Fruit fly (Drosophila melanogaster) whole organism, larva: Measurements from ENCODE around the gene CG34124.

Experiments used
- noc ChIP-seq: fragments of 200-800 bp; sonication (Bioruptor generic); optimal IDR thresholded peaks from 3 replicates; lab custom pipeline; 2019; ENCODE audit warnings: missing biosample characterization, mild to moderate bottlenecking, missing genetic modification characterization, moderate library complexity

Gene CG34124

DNA sequence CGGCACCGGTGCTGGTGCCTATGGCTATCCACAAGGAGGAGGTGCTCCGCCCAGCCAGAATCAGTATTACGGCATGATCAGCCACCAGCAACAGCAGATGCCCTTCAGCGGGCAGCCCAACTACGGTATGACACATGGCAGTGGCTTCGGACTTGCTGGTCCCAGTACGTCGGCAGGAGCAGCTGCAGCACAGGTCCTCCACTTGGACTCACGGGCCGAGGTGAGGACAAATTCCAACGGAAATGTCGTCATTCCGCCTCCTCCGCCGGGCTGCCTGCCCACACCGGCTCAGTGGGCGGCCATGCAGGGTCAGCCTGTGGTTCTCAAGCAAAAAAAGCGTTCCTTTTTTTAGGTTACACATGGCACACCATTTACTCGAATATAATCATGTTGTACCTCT is 7.7 kb downstream of the CG34124 start:
- TF ChIP-seq noc (tag; lab: Kevin White, UChicago), result no peak

DNA sequence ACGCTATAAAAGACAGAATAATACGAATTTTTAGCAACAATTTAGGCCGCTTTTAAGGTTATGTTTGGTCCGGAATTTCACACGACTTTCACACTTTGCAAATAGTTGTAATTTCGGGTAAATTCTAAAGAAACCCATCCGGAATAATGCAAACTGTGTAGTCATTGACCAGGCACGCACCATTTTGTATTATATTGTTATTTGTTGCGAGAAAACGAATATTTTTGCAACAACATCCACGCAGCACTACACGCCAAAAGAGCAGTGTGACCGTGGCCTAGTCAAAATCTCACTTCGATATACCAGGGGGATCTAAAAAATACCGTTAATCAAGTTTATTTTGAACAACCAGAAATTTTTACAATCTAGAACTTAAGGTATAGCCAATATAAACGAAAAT is 9.3 kb downstream of the CG34124 start, which contains the start of gene eIF3i:
Gene eIF3i, minus strand, starts transcription at position 265 of the 400 bp plus-strand sequence.
- TF ChIP-seq noc (tag; lab: Kevin White, UChicago), result no peak

- TF ChIP-seq noc (tag; lab: Kevin White, UChicago), result no peak
These were observed 10.6 kb downstream of the CG34124 start, which contains the start of the genes Scox and Polr1C for dm6 chr2L:4968767-4969166. TSS of gene Scox (minus strand) at chr2L:4968935. TSS of gene Polr1C (plus strand) at chr2L:4969004.

- TF ChIP-seq noc (tag; lab: Kevin White, UChicago), result no peak
These were observed 13.2 kb downstream of the CG34124 start, which contains the start of gene CG14043 for dm6 chr2L:4971329-4971798. TSS of gene CG14043 (plus strand) at chr2L:4971702.

dm6 chr2L:4973731-4974415 is 15.7 kb downstream of the CG34124 start, which contains the start of gene mRpL28:
TSS of gene mRpL28 (plus strand) at chr2L:4973976.
- no peak for TF ChIP-seq noc (tag; lab: Kevin White, UChicago)

DNA sequence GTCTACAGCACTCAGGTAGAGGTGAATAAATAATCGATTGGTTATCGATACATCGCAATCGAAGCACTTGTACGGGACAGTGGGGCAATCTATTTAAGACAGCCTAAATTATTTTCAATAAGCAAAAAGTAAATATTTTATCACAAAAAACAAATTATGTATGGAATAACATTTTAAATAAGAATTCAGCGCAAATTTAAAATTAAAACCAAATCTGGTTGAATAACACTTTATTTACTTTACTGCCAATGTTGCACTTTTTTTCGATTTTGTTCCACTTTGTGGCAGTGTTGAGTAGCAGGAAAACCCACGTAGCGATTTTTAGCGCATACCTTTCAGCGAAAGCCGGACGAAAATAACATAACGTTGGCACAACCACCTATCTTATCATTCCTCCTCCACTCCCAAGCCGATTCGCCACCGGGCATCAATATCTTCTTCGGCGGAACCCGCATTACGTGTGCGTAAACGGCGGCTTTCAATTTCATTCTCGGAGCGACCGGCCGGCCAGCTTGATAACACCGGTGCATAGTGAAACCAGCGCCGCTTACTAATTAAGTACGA is 18.9 kb downstream of the CG34124 start, which contains the start of the genes Gmd and CG3792:
Gene Gmd, minus strand, starts transcription at position 36 of the 564 bp plus-strand sequence.
Gene CG3792, plus strand, starts transcription at position 325 of the 564 bp plus-strand sequence.
- TF ChIP-seq noc (tag; lab: Kevin White, UChicago), result peak; percentile 87

- TF ChIP-seq noc (tag; lab: Kevin White, UChicago), result no peak
These were observed 20.9 kb downstream of the CG34124 start, which contains the start of gene CG8891 for dm6 chr2L:4979138-4979537. TSS of gene CG8891 (minus strand) at chr2L:4979379.

dm6 chr2L:4981278-4981966 is 23.2 kb downstream of the CG34124 start, which contains the start of the genes CG8892 and CG34126:
TSS of gene CG8892 (minus strand) at chr2L:4981592.
TSS of gene CG34126 (plus strand) at chr2L:4981614.
- peak; percentile 98 for TF ChIP-seq noc (tag; lab: Kevin White, UChicago)

dm6 chr2L:4982098-4982646 is 24.0 kb downstream of the CG34124 start:
- TF ChIP-seq noc (tag; lab: Kevin White, UChicago), result no peak

DNA sequence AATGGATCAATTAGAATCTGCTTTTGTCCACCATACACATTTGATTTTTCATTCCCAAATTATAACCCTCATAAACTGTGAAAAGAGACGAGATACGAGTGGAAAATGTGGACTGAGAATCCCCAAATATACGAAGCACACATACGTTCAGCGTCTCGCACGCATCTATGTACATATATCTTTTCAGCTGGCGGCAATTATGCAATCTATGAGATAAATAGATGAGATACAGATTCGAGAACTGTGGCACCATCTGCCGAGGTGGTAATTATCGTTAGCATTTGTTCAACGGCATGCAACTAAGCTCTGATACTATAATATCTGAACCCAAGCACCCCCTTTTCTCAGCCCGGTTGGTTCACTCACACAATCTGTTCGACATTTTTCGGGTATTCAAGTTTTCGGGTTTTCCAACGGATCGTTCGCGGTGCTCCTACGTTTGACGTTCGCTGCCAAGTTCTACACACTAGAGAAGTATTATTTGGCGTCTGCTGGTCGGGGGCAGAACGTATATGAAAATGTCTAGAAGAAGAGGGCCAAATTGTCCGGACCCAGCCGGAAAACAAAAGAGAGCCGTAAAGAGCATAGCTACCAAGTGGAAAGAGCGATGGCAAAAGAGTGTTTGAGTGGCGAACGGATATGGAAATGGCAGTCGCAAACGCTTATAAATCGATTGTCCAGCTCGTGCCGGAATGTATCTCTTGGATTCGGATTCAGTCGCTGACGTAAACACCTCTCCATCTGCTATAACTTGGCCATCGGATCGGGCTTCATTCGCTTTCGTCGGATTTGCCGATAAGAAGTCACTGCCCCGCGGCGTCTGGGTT is 37.0 kb downstream of the CG34124 start:
- TF ChIP-seq noc (tag; lab: Kevin White, UChicago), result no peak

DNA sequence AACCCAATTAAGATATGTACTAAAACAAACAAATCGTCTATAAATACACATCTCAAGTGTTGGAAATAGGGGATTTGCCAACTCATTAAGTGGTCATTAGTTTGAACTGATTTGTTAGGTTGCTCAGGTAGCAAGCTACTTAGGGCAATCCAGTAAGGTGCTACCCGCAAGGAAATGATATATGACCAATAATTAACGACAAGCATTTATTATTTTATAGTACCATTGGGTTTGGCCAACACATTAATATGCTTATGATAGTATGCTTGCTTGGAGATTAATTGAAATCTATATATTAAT is 37.6 kb downstream of the CG34124 start:
- TF ChIP-seq noc (tag; lab: Kevin White, UChicago), result no peak

dm6 chr2L:4996283-4996922 is 38.2 kb downstream of the CG34124 start:
- no peak for TF ChIP-seq noc (tag; lab: Kevin White, UChicago)

dm6 chr2L:4997401-4998259 is 39.4 kb downstream of the CG34124 start:
- TF ChIP-seq noc (tag; lab: Kevin White, UChicago), result peak; percentile 96
